Fruit fly (Drosophila melanogaster) whole organism, adult: ENCODE data around the gene CG46459.

Experiments
- kay ChIP-seq: fragments of 200-800 bp; sonication (Bioruptor generic); peaks from one replicate; lab custom pipeline; 2016; ENCODE audit warnings: missing biosample characterization, missing genetic modification characterization, borderline replicate concordance
- tj ChIP-seq: fragments of 200-800 bp; sonication (Bioruptor generic); optimal IDR thresholded peaks from 3 replicates; lab custom pipeline; 2017; ENCODE audit warnings: missing biosample characterization, mild to moderate bottlenecking, missing genetic modification characterization, moderate library complexity

- TF ChIP-seq kay (GFP tag; lab: Kevin White, UChicago), result no peak
- TF ChIP-seq tj (GFP tag; lab: Kevin White, UChicago), result no peak
Observed at dm6 chr3R:10686307-10687094, 9.9 kb upstream of the CG46459 start, which contains the start of gene Skel.
